Worm (Caenorhabditis elegans): Measurements from ENCODE around the gene H10E21.1.

ce11 chrIII:14175-14574, 1.4 kb upstream of the H10E21.1 start:
- no peak for TF ChIP-seq ces-1 (GFP tag; optimal IDR thresholded peaks at IDR 0.05)
- no peak for TF ChIP-seq elt-3 (tag; optimal IDR thresholded peaks at IDR 0.05)
- no peak for TF ChIP-seq cnd-1 (tag; optimal IDR thresholded peaks at IDR 0.05)
- no peak for TF ChIP-seq sptf-1 (tag; optimal IDR thresholded peaks at IDR 0.05)
- TF ChIP-seq mep-1 (tag; optimal IDR thresholded peaks at IDR 0.05) = no peak
- TF ChIP-seq unc-62 (GFP tag; optimal IDR thresholded peaks at IDR 0.05) = no peak
- no peak for TF ChIP-seq bed-3 (GFP tag; optimal IDR thresholded peaks at IDR 0.05)

All from whole organism, mixed stage, embryonic.